Worm (Caenorhabditis elegans) whole organism, early embryonic: ENCODE measurements around the gene F49C12.12.

Source experiments
- ama-1 ChIP-seq: fragments of 150-350 bp; optimal IDR thresholded peaks from 2 replicates; lab custom pipeline; 2014
- hnd-1 ChIP-seq: sonication (generic microtip); optimal IDR thresholded peaks from 2 replicates; lab custom pipeline; 2016; ENCODE audit warnings: missing genetic modification characterization, missing compliant biosample characterization

- TF ChIP-seq hnd-1 (no peak), ama-1 (lab: Kevin White, UChicago) (no peak)
Measured at ce11 chrIV:9323989-9324506, 3.2 kb upstream of the F49C12.12 start, which contains the start of the genes nspg-11 and F49C12.15.
